Worm (Caenorhabditis elegans) whole organism, L3 larva: ENCODE measurements around the gene oac-8.

Experiments
- elt-2 ChIP-seq: sonication (generic microtip); optimal IDR thresholded peaks from 2 replicates; lab custom pipeline; 2016; ENCODE audit warnings: missing genetic modification reagents, mild to moderate bottlenecking, missing genetic modification characterization, missing compliant biosample characterization
- mdl-1 ChIP-seq: fragments of 150-350 bp; optimal IDR thresholded peaks from 2 replicates; lab custom pipeline; 2014; ENCODE audit warnings: missing biosample characterization, missing genetic modification characterization

- TF ChIP-seq mdl-1 (no peak), elt-2 (tag; lab: Kevin White, UChicago) (no peak)
Observed at ce11 chrIV:10538584-10538983, 45.8 kb upstream of the oac-8 start, which contains the start of gene T07G12.4.
